Fruit fly (Drosophila melanogaster): Measurements from ENCODE around the gene Zdhhc8.

Zdhhc8 gene

dm6 chrX:9355193-9355995 lies 633 bp downstream of the Zdhhc8 start (continued):
- TF ChIP-seq CG9139 (GFP tag; optimal IDR thresholded peaks at IDR 0.05), result no peak
- no peak for TF ChIP-seq CG15336 (GFP tag; IDR thresholded peaks at IDR 0.05)
- peak; percentile 39; the same call in 1 of the 3 replicates for TF ChIP-seq CG6163 (GFP tag; IDR thresholded peaks at IDR 0.05)
- no peak for TF ChIP-seq CG8319 (GFP tag; optimal IDR thresholded peaks at IDR 0.05)
- TF ChIP-seq esn (GFP tag; optimal IDR thresholded peaks at IDR 0.05), result peak; percentile 8
- TF ChIP-seq ss (GFP tag; optimal IDR thresholded peaks at IDR 0.05), result no peak
- TF ChIP-seq CG3032 (tag; optimal IDR thresholded peaks at IDR 0.05), result no peak

- TF ChIP-seq topi (GFP tag; optimal IDR thresholded peaks at IDR 0.05) (no peak), eg (GFP tag; IDR thresholded peaks at IDR 0.05) (no peak), acj6 (GFP tag; optimal IDR thresholded peaks at IDR 0.05) (no peak), CG32006 (GFP tag; optimal IDR thresholded peaks at IDR 0.05) (peak; percentile 7), vri (GFP tag; optimal IDR thresholded peaks at IDR 0.05) (no peak)
These were observed 1.3 kb downstream of the Zdhhc8 start for dm6 chrX:9354773-9355172.

- TF ChIP-seq net (GFP tag; optimal IDR thresholded peaks at IDR 0.05) (peak; percentile 60), CG11762 (GFP tag; optimal IDR thresholded peaks at IDR 0.05; ENCODE audit: insufficient read depth) (peak; percentile 34), salr (GFP tag; optimal IDR thresholded peaks at IDR 0.05) (no peak), Lpt (GFP tag; optimal IDR thresholded peaks at IDR 0.05) (no peak), esn (GFP tag; optimal IDR thresholded peaks at IDR 0.05) (peak; percentile 75), Hr39 (GFP tag; optimal IDR thresholded peaks at IDR 0.05) (peak; percentile 66), achi (GFP tag; optimal IDR thresholded peaks at IDR 0.05) (peak; percentile 60), CG4318 (GFP tag; optimal IDR thresholded peaks at IDR 0.05) (peak; percentile 43), CG11902 (GFP tag; optimal IDR thresholded peaks at IDR 0.05) (peak; percentile 34), CG16779 (tag; optimal IDR thresholded peaks at IDR 0.05) (no peak), CG32006 (GFP tag; optimal IDR thresholded peaks at IDR 0.05) (peak; percentile 72), CG8119 (GFP tag; IDR thresholded peaks at IDR 0.05) (peak; percentile 63), Hr38 (GFP tag; optimal IDR thresholded peaks at IDR 0.05) (no peak), spab (GFP tag; optimal IDR thresholded peaks at IDR 0.05) (no peak), CG34406 (GFP tag; optimal IDR thresholded peaks at IDR 0.05) (peak; percentile 65), Ets21C (GFP tag; optimal IDR thresholded peaks at IDR 0.05) (peak; percentile 40), ss (GFP tag; optimal IDR thresholded peaks at IDR 0.05) (peak in 1 of 2 experiments; percentile 4), CG6163 (GFP tag; IDR thresholded peaks at IDR 0.05) (peak; percentile 85), eg (GFP tag; IDR thresholded peaks at IDR 0.05) (peak; percentile 77), Eip75B (GFP tag; optimal IDR thresholded peaks at IDR 0.05) (peak; percentile 3), lz (GFP tag; optimal IDR thresholded peaks at IDR 0.05) (peak; percentile 64), CG9139 (GFP tag; optimal IDR thresholded peaks at IDR 0.05) (no peak), svp (GFP tag) (peak; percentile 82), Sox15 (GFP tag; optimal IDR thresholded peaks at IDR 0.05) (peak; percentile 24), CG8319 (GFP tag; optimal IDR thresholded peaks at IDR 0.05) (peak; percentile 19), CG6276 (GFP tag; optimal IDR thresholded peaks at IDR 0.05) (peak; percentile 67), CG10631 (GFP tag; optimal IDR thresholded peaks at IDR 0.05) (peak; percentile 42), Met (GFP tag; optimal IDR thresholded peaks at IDR 0.05) (peak; percentile 77), OdsH (GFP tag; optimal IDR thresholded peaks at IDR 0.05) (peak; percentile 59), Sox102F (GFP tag; optimal IDR thresholded peaks at IDR 0.05) (peak; percentile 66), topi (GFP tag; optimal IDR thresholded peaks at IDR 0.05) (peak; percentile 76), CG6854 (GFP tag; optimal IDR thresholded peaks at IDR 0.05) (peak; percentile 42), Ets96B (tag; optimal IDR thresholded peaks at IDR 0.05) (peak; percentile 38), pdm3 (GFP tag; optimal IDR thresholded peaks at IDR 0.05) (peak; percentile 44), acj6 (GFP tag; optimal IDR thresholded peaks at IDR 0.05) (peak; percentile 49), CG6808 (GFP tag; optimal IDR thresholded peaks at IDR 0.05) (no peak), CG7368 (GFP tag; optimal IDR thresholded peaks at IDR 0.05) (no peak), Hr4 (GFP tag; optimal IDR thresholded peaks at IDR 0.05) (peak; percentile 83), CG3032 (tag; optimal IDR thresholded peaks at IDR 0.05) (no peak), fkh (GFP tag; optimal IDR thresholded peaks at IDR 0.05) (peak; percentile 79)
These were observed 3.6 kb downstream of the Zdhhc8 start for dm6 chrX:9352112-9353096.

Measured in whole organism, prepupa.